Worm (Caenorhabditis elegans) whole organism, midembryonic: ENCODE measurements around the gene K08D10.11.
"Not testable (repeated sequence)": the region's sequence is repeated elsewhere in the genome, so short reads cannot be mapped to it uniquely, and the experiment has no call there.

Experiments
- T22C8.4 ChIP-seq: fragments of 200-800 bp; sonication (Bioruptor generic); IDR thresholded peaks from 2 replicates; pipeline ENCODE4 v1.3.6; 2022; ENCODE audit warnings: missing genetic modification characterization, missing compliant biosample characterization
- cog-1 ChIP-seq: sonication (generic microtip); optimal IDR thresholded peaks from 2 replicates; lab custom pipeline; 2016; ENCODE audit warnings: missing genetic modification characterization, missing compliant biosample characterization
- flt-1 ChIP-seq: fragments of 200-800 bp; sonication (Bioruptor generic); IDR thresholded peaks from 2 replicates; pipeline ENCODE4 v1.3.6; 2022; ENCODE audit warnings: missing genetic modification characterization, missing compliant biosample characterization
- klf-2 ChIP-seq: fragments of 200-800 bp; sonication (Bioruptor generic); conservative IDR thresholded peaks from 2 replicates; pipeline ENCODE4 v1.3.6; 2022; ENCODE audit warnings: missing genetic modification reagents, missing genetic modification characterization, missing compliant biosample characterization
- med-1 ChIP-seq: sonication (generic microtip); optimal IDR thresholded peaks from 2 replicates; lab custom pipeline; 2017; ENCODE audit warnings: missing genetic modification characterization, mild to moderate bottlenecking, missing compliant biosample characterization, antibody characterized with exemption, missing genetic modification reagents; ENCODE audit not compliant: insufficient read depth
- ref-1 ChIP-seq: fragments of 200-800 bp; sonication (Bioruptor generic); conservative IDR thresholded peaks from 2 replicates; pipeline ENCODE4 v1.3.6; 2022; ENCODE audit warnings: missing genetic modification reagents, missing genetic modification characterization, missing compliant biosample characterization
- tab-1 ChIP-seq: fragments of 200-800 bp; sonication (Bioruptor generic); IDR thresholded peaks from 2 replicates; pipeline ENCODE4 v1.3.6; 2022; ENCODE audit warnings: missing genetic modification characterization, missing compliant biosample characterization
- ztf-23 ChIP-seq: fragments of 200-800 bp; sonication (Bioruptor generic); IDR thresholded peaks from 2 replicates; pipeline ENCODE4 v1.3.6; 2022; ENCODE audit warnings: missing genetic modification reagents, missing genetic modification characterization, missing compliant biosample characterization
- ztf-29 ChIP-seq: fragments of 200-800 bp; sonication (Bioruptor generic); IDR thresholded peaks from 2 replicates; pipeline ENCODE4 v1.3.6; 2022; ENCODE audit warnings: missing genetic modification reagents, missing genetic modification characterization, missing compliant biosample characterization

Gene K08D10.11

ce11 chrIV:4150138-4150537, 35.9 kb downstream of the K08D10.11 start:
- TF ChIP-seq med-1 (GFP tag; lab: Kevin White, UChicago) (no peak), klf-2 (no peak), T22C8.4 (no peak), cog-1 (no peak), ref-1 (GFP tag; lab: Robert Waterston, UW) (no peak), flt-1 (GFP tag; lab: Robert Waterston, UW) (no peak), tab-1 (no peak), ztf-29 (no peak), ztf-23 (GFP tag; lab: Robert Waterston, UW) (no peak)

ce11 chrIV:4147891-4148290, 38.1 kb downstream of the K08D10.11 start:
- no peak for TF ChIP-seq klf-2
- no peak for TF ChIP-seq ref-1 (GFP tag; lab: Robert Waterston, UW)
- no peak for TF ChIP-seq flt-1 (GFP tag; lab: Robert Waterston, UW)

ce11 chrIV:4144784-4145183, 41.2 kb downstream of the K08D10.11 start, which contains the start of gene R07C12.3:
Gene R07C12.3, plus strand, starts transcription at chrIV:4145084.
- TF ChIP-seq flt-1 (GFP tag; lab: Robert Waterston, UW) (no peak), ztf-23 (GFP tag; lab: Robert Waterston, UW) (no peak), T22C8.4 (no peak), ztf-29 (no peak), cog-1 (no peak), tab-1 (no peak), med-1 (GFP tag; lab: Kevin White, UChicago) (no peak), ref-1 (GFP tag; lab: Robert Waterston, UW) (no peak), klf-2 (no peak)

- not testable (repeated sequence) for TF ChIP-seq flt-1 (GFP tag; lab: Robert Waterston, UW); klf-2; ref-1 (GFP tag; lab: Robert Waterston, UW)
Measured at ce11 chrIV:4142986-4143385, 43.0 kb downstream of the K08D10.11 start, which contains the start of gene F49F1.12. Gene F49F1.12, minus strand, starts transcription at chrIV:4143086.

- TF ChIP-seq cog-1: no peak
- TF ChIP-seq klf-2: no peak
Measured at ce11 chrIV:4141311-4141710, 44.7 kb downstream of the K08D10.11 start, which contains the start of gene F49F1.11. Gene F49F1.11, minus strand, starts transcription at chrIV:4141411.

- TF ChIP-seq ref-1 (GFP tag; lab: Robert Waterston, UW) (no peak), ztf-29 (no peak), ztf-23 (GFP tag; lab: Robert Waterston, UW) (no peak), cog-1 (no peak), flt-1 (GFP tag; lab: Robert Waterston, UW) (no peak), T22C8.4 (no peak), klf-2 (no peak), med-1 (GFP tag; lab: Kevin White, UChicago) (no peak), tab-1 (no peak)
Measured at ce11 chrIV:4140265-4140664, 45.7 kb downstream of the K08D10.11 start, which contains the start of gene F49F1.18. Gene F49F1.18, minus strand, starts transcription at chrIV:4140365.

ce11 chrIV:4139022-4139421, 47.0 kb downstream of the K08D10.11 start, which contains the start of gene F49F1.10:
Gene F49F1.10, minus strand, starts transcription at chrIV:4139122.
- no peak for TF ChIP-seq ref-1 (GFP tag; lab: Robert Waterston, UW)
- no peak for TF ChIP-seq tab-1
- TF ChIP-seq med-1 (GFP tag; lab: Kevin White, UChicago): no peak
- no peak for TF ChIP-seq ztf-23 (GFP tag; lab: Robert Waterston, UW)
- TF ChIP-seq flt-1 (GFP tag; lab: Robert Waterston, UW): no peak

- TF ChIP-seq T22C8.4: no peak
- TF ChIP-seq flt-1 (GFP tag; lab: Robert Waterston, UW): no peak
- no peak for TF ChIP-seq klf-2
- TF ChIP-seq ztf-29: no peak
- no peak for TF ChIP-seq ref-1 (GFP tag; lab: Robert Waterston, UW)
- no peak for TF ChIP-seq ztf-23 (GFP tag; lab: Robert Waterston, UW)
- no peak for TF ChIP-seq med-1 (GFP tag; lab: Kevin White, UChicago)
Measured at ce11 chrIV:4137472-4137871, 48.5 kb downstream of the K08D10.11 start, which contains the start of gene F49F1.9. Gene F49F1.9, minus strand, starts transcription at chrIV:4137572.

ce11 chrIV:4135744-4136143, 50.3 kb downstream of the K08D10.11 start, which contains the start of gene F49F1.17:
Gene F49F1.17, minus strand, starts transcription at chrIV:4135844.
- TF ChIP-seq ref-1 (GFP tag; lab: Robert Waterston, UW) (no peak), med-1 (GFP tag; lab: Kevin White, UChicago) (no peak), cog-1 (no peak), flt-1 (GFP tag; lab: Robert Waterston, UW) (no peak), tab-1 (no peak), T22C8.4 (no peak), ztf-23 (GFP tag; lab: Robert Waterston, UW) (no peak), klf-2 (no peak), ztf-29 (no peak)
